Fruit fly (Drosophila melanogaster): Measurements from ENCODE around the gene CG3345.

Gene CG3345

DNA sequence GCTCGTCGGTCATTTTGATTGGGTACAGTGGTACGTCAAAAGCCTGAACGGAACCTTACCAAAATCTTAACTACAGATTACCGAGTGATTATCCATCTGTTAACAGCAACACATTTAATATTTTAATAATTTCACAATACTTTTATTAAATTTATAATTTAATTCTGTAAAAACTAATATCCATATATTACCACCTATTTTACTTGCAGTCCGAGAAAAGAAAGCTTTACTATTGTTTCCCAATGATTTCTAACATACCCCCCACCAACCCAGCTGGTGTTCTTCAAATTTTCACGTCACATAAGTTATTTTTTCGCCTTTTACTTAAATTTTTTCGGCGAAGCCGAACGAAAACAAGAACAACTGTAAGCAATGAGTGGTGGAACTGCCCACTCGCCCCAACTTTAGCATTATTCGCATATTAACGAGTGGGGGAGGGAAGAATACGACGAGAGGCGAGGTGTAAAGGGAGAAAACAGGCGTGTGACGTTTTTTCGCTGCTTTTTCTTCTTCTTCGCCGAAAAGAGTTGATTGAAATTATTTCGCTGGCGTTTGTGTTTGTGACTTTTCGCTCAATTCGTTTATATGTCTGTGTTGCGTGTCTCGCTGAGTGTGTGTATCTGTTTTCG lies 20.9 kb upstream of the CG3345 start (continued):
- TF ChIP-seq caup (GFP tag; optimal IDR thresholded peaks at IDR 0.05; ENCODE audit: severe bottlenecking) (peak; percentile 33), CG4617 (GFP tag; optimal IDR thresholded peaks at IDR 0.05; ENCODE audit: borderline replicate concordance) (no peak), br (optimal IDR thresholded peaks at IDR 0.05) (no peak), Dfd (GFP tag; optimal IDR thresholded peaks at IDR 0.05) (no peak), fru (optimal IDR thresholded peaks at IDR 0.05) (no peak), sens-2 (GFP tag; IDR thresholded peaks at IDR 0.05) (no peak), kni (GFP tag; optimal IDR thresholded peaks at IDR 0.05) (no peak), CG3163 (GFP tag; optimal IDR thresholded peaks at IDR 0.05) (no peak), Nf-YA (GFP tag; IDR thresholded peaks at IDR 0.05) (no peak), tap (tag; optimal IDR thresholded peaks at IDR 0.05) (peak; percentile 49), CG16863 (GFP tag; optimal IDR thresholded peaks at IDR 0.05) (no peak), emc (GFP tag; optimal IDR thresholded peaks at IDR 0.05) (no peak), Neu2 (GFP tag; optimal IDR thresholded peaks at IDR 0.05; ENCODE audit: borderline replicate concordance) (no peak), CG16813 (GFP tag; IDR thresholded peaks at IDR 0.05; ENCODE audit: partially characterized antibody) (no peak), ac (GFP tag; optimal IDR thresholded peaks at IDR 0.05) (no peak), gcm2 (GFP tag; optimal IDR thresholded peaks at IDR 0.05) (no peak), nerfin-1 (tag; optimal IDR thresholded peaks at IDR 0.05) (no peak), CG16815 (GFP tag; optimal IDR thresholded peaks at IDR 0.05) (peak; percentile 46), mirr (GFP tag; optimal IDR thresholded peaks at IDR 0.05) (peak; percentile 52), HHEX (GFP tag; optimal IDR thresholded peaks at IDR 0.05) (peak; percentile 73), unpg (GFP tag; optimal IDR thresholded peaks at IDR 0.05) (peak; percentile 50), maf-S (GFP tag; optimal IDR thresholded peaks at IDR 0.05) (no peak), CG34422 (GFP tag; IDR thresholded peaks at IDR 0.05) (no peak), gsb-n (tag; optimal IDR thresholded peaks at IDR 0.05) (no peak), CG7745 (tag; optimal IDR thresholded peaks at IDR 0.05) (no peak), Mes4 (GFP tag; optimal IDR thresholded peaks at IDR 0.05) (no peak), nmo (GFP tag; optimal IDR thresholded peaks at IDR 0.05) (peak; percentile 40), crol (GFP tag; IDR thresholded peaks at IDR 0.05) (peak; percentile 92), B-H1 (GFP tag; IDR thresholded peaks at IDR 0.05) (no peak), dan (GFP tag; IDR thresholded peaks at IDR 0.05) (no peak), CG10321 (GFP tag; IDR thresholded peaks at IDR 0.05) (no peak), peb (GFP tag; IDR thresholded peaks at IDR 0.05) (no peak), unc-4 (GFP tag; IDR thresholded peaks at IDR 0.05; ENCODE audit: partially characterized antibody) (no peak), MESR4 (GFP tag; optimal IDR thresholded peaks at IDR 0.05) (no peak), CG12299 (tag; optimal IDR thresholded peaks at IDR 0.05) (no peak), slbo (GFP tag; IDR thresholded peaks at IDR 0.05) (peak; percentile 75), CG9817 (tag; optimal IDR thresholded peaks at IDR 0.05) (peak; percentile 38), zfh1 (GFP tag; IDR thresholded peaks at IDR 0.05) (no peak), z (GFP tag; IDR thresholded peaks at IDR 0.05) (no peak), rib (GFP tag; IDR thresholded peaks at IDR 0.05) (peak; percentile 82), disco-r (GFP tag; optimal IDR thresholded peaks at IDR 0.05) (peak; percentile 13), CG12942 (GFP tag; optimal IDR thresholded peaks at IDR 0.05) (peak; percentile 20), esg (GFP tag; conservative IDR thresholded peaks at IDR 0.05) (peak; percentile 37), CG4424 (GFP tag; optimal IDR thresholded peaks at IDR 0.05) (peak; percentile 37), ham (GFP tag; IDR thresholded peaks at IDR 0.05) (no peak), CG43689 (GFP tag; IDR thresholded peaks at IDR 0.05) (no peak), tgo (GFP tag; IDR thresholded peaks at IDR 0.05) (peak; percentile 31; the same call in 1 of the 3 replicates), CG42726 (GFP tag; IDR thresholded peaks at IDR 0.05; ENCODE audit: partially characterized antibody) (no peak), hkb (optimal IDR thresholded peaks at IDR 0.05) (no peak), hkb (GFP tag; IDR thresholded peaks at IDR 0.05) (no peak), CG6813 (GFP tag; optimal IDR thresholded peaks at IDR 0.05) (peak; percentile 59), chif (GFP tag; optimal IDR thresholded peaks at IDR 0.05) (no peak)
